Fruit fly (Drosophila melanogaster) Kc167 (cell line): Measurements from ENCODE around the gene Cpr73D.

Experiments used
- Myc ChIP-seq: fragments of >200 bp; optimal IDR thresholded peaks from 2 replicates; lab custom pipeline; 2017; ENCODE audit warnings: missing external identifiers
- Sin3A ChIP-seq: fragments of >200 bp; optimal IDR thresholded peaks from 2 replicates; lab custom pipeline; 2018; ENCODE audit warnings: missing external identifiers
- h ChIP-seq: fragments of >200 bp; optimal IDR thresholded peaks from 3 replicates; lab custom pipeline; 2018; ENCODE audit warnings: missing external identifiers
- insv ChIP-seq: fragments of >200 bp; optimal IDR thresholded peaks from 3 replicates; lab custom pipeline; 2018; ENCODE audit warnings: missing external identifiers
- psq ChIP-seq: fragments of >200 bp; optimal IDR thresholded peaks from 2 replicates; lab custom pipeline; 2017; ENCODE audit warnings: missing external identifiers
- ttk ChIP-seq: sonication (Bioruptor generic); optimal IDR thresholded peaks from 2 replicates; lab custom pipeline; 2017; ENCODE audit warnings: missing external identifiers

The Cpr73D gene

dm6 chr3L:16957534-16958396 lies at the start of gene Cpr73D:
Gene Cpr73D, minus strand, starts transcription at chr3L:16957689.
- TF ChIP-seq ttk (lab: Kevin White, UChicago) = no peak
- TF ChIP-seq h (lab: Kevin White, UChicago) = no peak
- no peak for TF ChIP-seq Sin3A (lab: Kevin White, UChicago)

dm6 chr3L:17007041-17007471 lies 49.6 kb upstream of the Cpr73D start:
- no peak for TF ChIP-seq psq (lab: Kevin White, UChicago)
- no peak for TF ChIP-seq Sin3A (lab: Kevin White, UChicago)
- TF ChIP-seq h (lab: Kevin White, UChicago) = no peak
- TF ChIP-seq insv (lab: Kevin White, UChicago) = no peak
- no peak for TF ChIP-seq ttk (lab: Kevin White, UChicago)
- no peak for TF ChIP-seq Myc (lab: Kevin White, UChicago)

dm6 chr3L:17006250-17006693 lies 48.8 kb upstream of the Cpr73D start:
- TF ChIP-seq insv (lab: Kevin White, UChicago) (no peak), ttk (lab: Kevin White, UChicago) (no peak), Sin3A (lab: Kevin White, UChicago) (no peak), psq (lab: Kevin White, UChicago) (no peak), Myc (lab: Kevin White, UChicago) (no peak), h (lab: Kevin White, UChicago) (no peak)

dm6 chr3L:17005415-17005796 lies 47.9 kb upstream of the Cpr73D start:
- TF ChIP-seq insv (lab: Kevin White, UChicago) (no peak), Myc (lab: Kevin White, UChicago) (no peak), ttk (lab: Kevin White, UChicago) (no peak), h (lab: Kevin White, UChicago) (no peak), Sin3A (lab: Kevin White, UChicago) (no peak), psq (lab: Kevin White, UChicago) (no peak)

dm6 chr3L:17004765-17005414 lies 47.4 kb upstream of the Cpr73D start:
- no peak for TF ChIP-seq ttk (lab: Kevin White, UChicago)
- TF ChIP-seq insv (lab: Kevin White, UChicago) = no peak
- TF ChIP-seq h (lab: Kevin White, UChicago) = no peak
- no peak for TF ChIP-seq Sin3A (lab: Kevin White, UChicago)
- no peak for TF ChIP-seq psq (lab: Kevin White, UChicago)
- TF ChIP-seq Myc (lab: Kevin White, UChicago) = no peak

dm6 chr3L:17004218-17004759 lies 46.8 kb upstream of the Cpr73D start:
- TF ChIP-seq psq (lab: Kevin White, UChicago) = no peak
- TF ChIP-seq Myc (lab: Kevin White, UChicago) = no peak
- TF ChIP-seq ttk (lab: Kevin White, UChicago) = no peak
- no peak for TF ChIP-seq Sin3A (lab: Kevin White, UChicago)
- TF ChIP-seq h (lab: Kevin White, UChicago) = no peak
- TF ChIP-seq insv (lab: Kevin White, UChicago) = no peak

- TF ChIP-seq Sin3A (lab: Kevin White, UChicago) (no peak), psq (lab: Kevin White, UChicago) (no peak), ttk (lab: Kevin White, UChicago) (no peak), insv (lab: Kevin White, UChicago) (no peak), h (lab: Kevin White, UChicago) (no peak), Myc (lab: Kevin White, UChicago) (no peak)
These were observed 46.0 kb upstream of the Cpr73D start for dm6 chr3L:17003251-17004171.

- no peak for TF ChIP-seq Myc (lab: Kevin White, UChicago)
- TF ChIP-seq psq (lab: Kevin White, UChicago) = no peak
- TF ChIP-seq h (lab: Kevin White, UChicago) = no peak
- TF ChIP-seq insv (lab: Kevin White, UChicago) = no peak
- TF ChIP-seq Sin3A (lab: Kevin White, UChicago) = no peak
- TF ChIP-seq ttk (lab: Kevin White, UChicago) = no peak
These were observed 44.8 kb upstream of the Cpr73D start for dm6 chr3L:17002140-17002849.

- TF ChIP-seq ttk (lab: Kevin White, UChicago) (no peak), Myc (lab: Kevin White, UChicago) (no peak)
These were observed 43.6 kb upstream of the Cpr73D start for dm6 chr3L:17001055-17001454.

- TF ChIP-seq ttk (lab: Kevin White, UChicago) (no peak), psq (lab: Kevin White, UChicago) (no peak), insv (lab: Kevin White, UChicago) (no peak), h (lab: Kevin White, UChicago) (no peak), Sin3A (lab: Kevin White, UChicago) (no peak), Myc (lab: Kevin White, UChicago) (no peak)
These were observed 42.8 kb upstream of the Cpr73D start for dm6 chr3L:17000289-17000688.
